Fruit fly (Drosophila melanogaster) whole organism, prepupa: ENCODE results near the gene Syx5.
A peak's percentile ranks its signal among the peaks of the same experiment; 100 is the strongest.

Experiments
- Blimp-1 ChIP-seq: fragments of 200-800 bp; sonication (Bioruptor generic); optimal IDR thresholded peaks from 3 replicates; lab custom pipeline; 2017; ENCODE audit warnings: missing biosample characterization, missing genetic modification characterization, mild to moderate bottlenecking, moderate library complexity, missing genetic modification reagents
- CG10631 ChIP-seq: fragments of 200-800 bp; sonication (Bioruptor generic); optimal IDR thresholded peaks from 2 replicates; lab custom pipeline; 2016; ENCODE audit warnings: missing biosample characterization, missing genetic modification characterization
- CG10669 ChIP-seq: fragments of 200-800 bp; sonication (Bioruptor generic); optimal IDR thresholded peaks from 3 replicates; lab custom pipeline; 2018; ENCODE audit warnings: missing biosample characterization, mild to moderate bottlenecking, missing genetic modification characterization, moderate library complexity
- CG11294 ChIP-seq: fragments of 200-800 bp; sonication (Bioruptor generic); IDR thresholded peaks from 2 replicates; pipeline ENCODE4 v1.3.6; 2022; ENCODE audit warnings: missing biosample characterization, missing genetic modification characterization
- CG11762 ChIP-seq: fragments of 200-800 bp; sonication (Bioruptor generic); optimal IDR thresholded peaks from 3 replicates; lab custom pipeline; 2016; ENCODE audit warnings: missing biosample characterization, missing genetic modification characterization; ENCODE audit not compliant: insufficient read depth
- CG11902 ChIP-seq: fragments of 200-800 bp; sonication (Bioruptor generic); optimal IDR thresholded peaks from 3 replicates; lab custom pipeline; 2016; ENCODE audit warnings: missing biosample characterization, missing genetic modification characterization
- CG16779 ChIP-seq: fragments of 200-800 bp; sonication (Bioruptor generic); optimal IDR thresholded peaks from 3 replicates; lab custom pipeline; 2017; ENCODE audit warnings: missing biosample characterization, mild to moderate bottlenecking, missing genetic modification characterization
- CG31627 ChIP-seq: fragments of 200-800 bp; sonication (Bioruptor generic); optimal IDR thresholded peaks from 3 replicates; lab custom pipeline; 2016; ENCODE audit warnings: missing biosample characterization, missing genetic modification characterization
- CG32006 ChIP-seq: fragments of 200-800 bp; sonication (Bioruptor generic); optimal IDR thresholded peaks from 3 replicates; lab custom pipeline; 2017; ENCODE audit warnings: missing biosample characterization, mild to moderate bottlenecking, missing genetic modification characterization
- CG34406 ChIP-seq: fragments of 200-800 bp; sonication (Bioruptor generic); optimal IDR thresholded peaks from 3 replicates; lab custom pipeline; 2016; ENCODE audit warnings: missing biosample characterization, missing genetic modification characterization
- CG3919 ChIP-seq: fragments of 200-800 bp; sonication (Bioruptor generic); optimal IDR thresholded peaks from 3 replicates; lab custom pipeline; 2016; ENCODE audit warnings: missing biosample characterization, missing genetic modification characterization
- CG6163 ChIP-seq: fragments of 200-800 bp; sonication (Bioruptor generic); IDR thresholded peaks from 3 replicates; pipeline ENCODE4 v1.3.6; 2022; ENCODE audit warnings: missing biosample characterization, missing genetic modification characterization
- CG6276 ChIP-seq: fragments of 200-800 bp; sonication (Bioruptor generic); optimal IDR thresholded peaks from 2 replicates; lab custom pipeline; 2017; ENCODE audit warnings: missing biosample characterization, mild to moderate bottlenecking, missing genetic modification characterization
- CG6854 ChIP-seq: fragments of 200-800 bp; sonication (Bioruptor generic); optimal IDR thresholded peaks from 2 replicates; lab custom pipeline; 2017; ENCODE audit warnings: missing biosample characterization, mild to moderate bottlenecking, missing genetic modification characterization
- CG7368 ChIP-seq: fragments of 200-800 bp; sonication (Bioruptor generic); optimal IDR thresholded peaks from 3 replicates; lab custom pipeline; 2016; ENCODE audit warnings: missing biosample characterization, missing genetic modification characterization
- CG8119 ChIP-seq: fragments of 200-800 bp; sonication (Bioruptor generic); IDR thresholded peaks from 3 replicates; pipeline ENCODE4 v1.3.6; 2022; ENCODE audit warnings: missing biosample characterization, missing genetic modification characterization
- CG9139 ChIP-seq: fragments of 200-800 bp; sonication (Bioruptor generic); optimal IDR thresholded peaks from 3 replicates; lab custom pipeline; 2017; ENCODE audit warnings: missing biosample characterization, mild to moderate bottlenecking, missing genetic modification characterization
- Eip78C ChIP-seq: fragments of 200-800 bp; sonication (Bioruptor generic); peaks from one replicate; lab custom pipeline; 2016; ENCODE audit warnings: missing biosample characterization, missing genetic modification characterization
- Eip93F ChIP-seq: fragments of 200-800 bp; sonication (Bioruptor generic); optimal IDR thresholded peaks from 2 replicates; lab custom pipeline; 2016; ENCODE audit warnings: missing biosample characterization, mild to moderate bottlenecking, missing genetic modification characterization
- Ets21C ChIP-seq: fragments of 200-800 bp; sonication (Bioruptor generic); optimal IDR thresholded peaks from 3 replicates; lab custom pipeline; 2016; ENCODE audit warnings: missing biosample characterization, missing genetic modification characterization
- Ets96B ChIP-seq: fragments of 200-800 bp; optimal IDR thresholded peaks from 2 replicates; lab custom pipeline; 2019; ENCODE audit warnings: missing biosample characterization, mild to moderate bottlenecking, missing genetic modification characterization, moderate library complexity
- Gug ChIP-seq: fragments of 200-800 bp; sonication (Bioruptor generic); IDR thresholded peaks from 2 replicates; pipeline ENCODE4 v1.3.6; 2022; ENCODE audit warnings: missing biosample characterization, missing genetic modification characterization
- Hr4 ChIP-seq: fragments of 200-800 bp; sonication (Bioruptor generic); optimal IDR thresholded peaks from 3 replicates; lab custom pipeline; 2016; ENCODE audit warnings: missing biosample characterization, missing genetic modification characterization
- Lpt ChIP-seq: fragments of 200-800 bp; sonication (Bioruptor generic); optimal IDR thresholded peaks from 3 replicates; lab custom pipeline; 2016; ENCODE audit warnings: missing biosample characterization, missing genetic modification characterization
- Met ChIP-seq: fragments of 200-800 bp; sonication (Bioruptor generic); optimal IDR thresholded peaks from 3 replicates; lab custom pipeline; 2016; ENCODE audit warnings: missing biosample characterization, missing genetic modification characterization
- OdsH ChIP-seq: fragments of 200-800 bp; sonication (Bioruptor generic); optimal IDR thresholded peaks from 3 replicates; lab custom pipeline; 2016; ENCODE audit warnings: missing biosample characterization, missing genetic modification characterization
- Smox ChIP-seq: fragments of 200-800 bp; sonication (Bioruptor generic); optimal IDR thresholded peaks from 3 replicates; lab custom pipeline; 2016; ENCODE audit warnings: missing biosample characterization, missing genetic modification characterization
- Sox102F ChIP-seq: fragments of 200-800 bp; sonication (Bioruptor generic); optimal IDR thresholded peaks from 2 replicates; lab custom pipeline; 2016; ENCODE audit warnings: missing biosample characterization, mild to moderate bottlenecking, missing genetic modification characterization
- achi ChIP-seq: fragments of 200-800 bp; sonication (Bioruptor generic); optimal IDR thresholded peaks from 3 replicates; lab custom pipeline; 2016; ENCODE audit warnings: missing biosample characterization, missing genetic modification characterization
- acj6 ChIP-seq: fragments of 200-800 bp; sonication (Bioruptor generic); optimal IDR thresholded peaks from 3 replicates; lab custom pipeline; 2016; ENCODE audit warnings: missing biosample characterization, missing genetic modification characterization
- cyc ChIP-seq: fragments of 200-800 bp; sonication (Bioruptor generic); optimal IDR thresholded peaks from 3 replicates; lab custom pipeline; 2016; ENCODE audit warnings: missing biosample characterization, missing genetic modification characterization
- dac ChIP-seq: fragments of 200-800 bp; sonication (Bioruptor generic); optimal IDR thresholded peaks from 2 replicates; lab custom pipeline; 2017; ENCODE audit warnings: missing biosample characterization, mild to moderate bottlenecking, missing genetic modification characterization
- dsx ChIP-seq: fragments of 200-800 bp; optimal IDR thresholded peaks from 3 replicates; lab custom pipeline; 2019; ENCODE audit warnings: missing biosample characterization, mild to moderate bottlenecking, missing genetic modification characterization, moderate library complexity; ENCODE audit not compliant: poor library complexity, severe bottlenecking
- esn ChIP-seq: fragments of 200-800 bp; sonication (Bioruptor generic); optimal IDR thresholded peaks from 2 replicates; lab custom pipeline; 2016; ENCODE audit warnings: missing biosample characterization, mild to moderate bottlenecking, missing genetic modification characterization, moderate library complexity
- fkh ChIP-seq: fragments of 200-800 bp; sonication (Bioruptor generic); optimal IDR thresholded peaks from 3 replicates; lab custom pipeline; 2017; ENCODE audit warnings: missing biosample characterization, mild to moderate bottlenecking, missing genetic modification characterization, moderate library complexity
- lz ChIP-seq: fragments of 200-800 bp; sonication (Bioruptor generic); optimal IDR thresholded peaks from 3 replicates; lab custom pipeline; 2016; ENCODE audit warnings: missing biosample characterization, missing genetic modification characterization
- net ChIP-seq: fragments of 200-800 bp; sonication (Bioruptor generic); optimal IDR thresholded peaks from 3 replicates; lab custom pipeline; 2016; ENCODE audit warnings: missing biosample characterization, missing genetic modification characterization
- pdm3 ChIP-seq: fragments of 200-800 bp; sonication (Bioruptor generic); optimal IDR thresholded peaks from 3 replicates; lab custom pipeline; 2016; ENCODE audit warnings: missing biosample characterization, missing genetic modification characterization
- salr ChIP-seq, 2 experiments: fragments of 200-800 bp; sonication (Bioruptor generic); optimal IDR thresholded peaks; 3 replicates each; lab custom pipeline; 2016 to 2018; ENCODE audit warnings: missing biosample characterization in 2 of 2, missing genetic modification characterization in 2 of 2, mild to moderate bottlenecking in 1 of 2
- ss ChIP-seq, 2 experiments: fragments of 200-800 bp; sonication (Bioruptor generic); optimal IDR thresholded peaks; 2 replicates in 1 of 2; 3 replicates in 1 of 2; lab custom pipeline; 2017 to 2018; ENCODE audit warnings: mild to moderate bottlenecking in 2 of 2, missing biosample characterization in 2 of 2, missing genetic modification characterization in 2 of 2, moderate library complexity in 1 of 2
- svp ChIP-seq: fragments of 200-800 bp; sonication (Bioruptor generic); peaks from one replicate; lab custom pipeline; 2016; ENCODE audit warnings: missing biosample characterization, missing genetic modification characterization
- topi ChIP-seq: fragments of 200-800 bp; sonication (Bioruptor generic); optimal IDR thresholded peaks from 3 replicates; lab custom pipeline; 2016; ENCODE audit warnings: missing biosample characterization, missing genetic modification characterization
- vri ChIP-seq: fragments of 200-800 bp; sonication (Bioruptor generic); optimal IDR thresholded peaks from 3 replicates; lab custom pipeline; 2016; ENCODE audit warnings: missing biosample characterization, mild to moderate bottlenecking, missing genetic modification characterization

The Syx5 gene

dm6 chr2L:16269232-16270134 lies 37.7 kb upstream of the Syx5 start (continued):
- no peak for TF ChIP-seq Ets21C (GFP tag; lab: Kevin White, UChicago)
- peak; percentile 70 for TF ChIP-seq CG6276 (GFP tag; lab: Kevin White, UChicago)
- no peak for TF ChIP-seq CG8119 (GFP tag; lab: Robert Waterston, UW)
- peak; percentile 53 for TF ChIP-seq Ets96B (tag; lab: Kevin White, UChicago)
- TF ChIP-seq svp (GFP tag; lab: Kevin White, UChicago): no peak
- peak; percentile 31 for TF ChIP-seq pdm3 (GFP tag; lab: Kevin White, UChicago)
- peak; percentile 67 for TF ChIP-seq Blimp-1
- TF ChIP-seq net (GFP tag; lab: Kevin White, UChicago): peak; percentile 52
- TF ChIP-seq Eip78C (GFP tag; lab: Kevin White, UChicago): peak; percentile 91
- peak; percentile 84 for TF ChIP-seq CG7368 (GFP tag; lab: Kevin White, UChicago)
- peak; percentile 96 for TF ChIP-seq CG6854 (GFP tag; lab: Kevin White, UChicago)
- TF ChIP-seq vri (GFP tag; lab: Kevin White, UChicago): peak; percentile 97
- peak; percentile 74 for TF ChIP-seq CG34406 (GFP tag; lab: Kevin White, UChicago)
- TF ChIP-seq CG6163 (GFP tag; lab: Robert Waterston, UW): no peak
- TF ChIP-seq topi: peak; percentile 73
- peak; percentile 82 for TF ChIP-seq CG3919
- TF ChIP-seq CG32006 (GFP tag; lab: Kevin White, UChicago): peak; percentile 2
- peak; percentile 6 for TF ChIP-seq Hr4
- peak; percentile 78 to 83 for TF ChIP-seq ss (GFP tag; optimal IDR thresholded peaks at IDR 0.05; lab: Kevin White, UChicago)
- peak; percentile 80 for TF ChIP-seq CG9139 (GFP tag; lab: Kevin White, UChicago)
- peak; percentile 11 for TF ChIP-seq CG10669
- peak; percentile 51 for TF ChIP-seq lz
- TF ChIP-seq acj6 (GFP tag; lab: Kevin White, UChicago): peak; percentile 34
- TF ChIP-seq Smox (GFP tag; lab: Kevin White, UChicago): peak; percentile 57
- TF ChIP-seq dac (GFP tag; lab: Kevin White, UChicago): no peak
- TF ChIP-seq cyc (GFP tag; lab: Kevin White, UChicago): peak; percentile 21
- TF ChIP-seq CG10631 (GFP tag; lab: Kevin White, UChicago): no peak
- TF ChIP-seq Gug (GFP tag; lab: Robert Waterston, UW): no peak
- TF ChIP-seq salr (GFP tag; optimal IDR thresholded peaks at IDR 0.05; lab: Kevin White, UChicago): peak in 1 of 2 experiments; percentile 39
- TF ChIP-seq CG31627 (GFP tag; lab: Kevin White, UChicago): peak; percentile 23
- peak; percentile 79 for TF ChIP-seq Lpt
- TF ChIP-seq esn (GFP tag; lab: Kevin White, UChicago): peak; percentile 78
- peak; percentile 78 for TF ChIP-seq Sox102F (GFP tag; lab: Kevin White, UChicago)
- TF ChIP-seq, all 60 proteins: peak for 44

- TF ChIP-seq dac (GFP tag; lab: Kevin White, UChicago): no peak
- TF ChIP-seq CG11902 (GFP tag; lab: Kevin White, UChicago): no peak
- peak; percentile 27 for TF ChIP-seq cyc (GFP tag; lab: Kevin White, UChicago)
- TF ChIP-seq achi: peak; percentile 34
- TF ChIP-seq topi: peak; percentile 41
- TF ChIP-seq fkh (GFP tag; lab: Kevin White, UChicago): peak; percentile 50
- TF ChIP-seq CG11294: no peak
- TF ChIP-seq CG31627 (GFP tag; lab: Kevin White, UChicago): peak; percentile 41
- peak; percentile 50 for TF ChIP-seq esn (GFP tag; lab: Kevin White, UChicago)
- no peak for TF ChIP-seq dsx (GFP tag; lab: Kevin White, UChicago)
- peak; percentile 22 for TF ChIP-seq CG10631 (GFP tag; lab: Kevin White, UChicago)
- TF ChIP-seq pdm3 (GFP tag; lab: Kevin White, UChicago): peak; percentile 13
- peak; percentile 53 for TF ChIP-seq Eip78C (GFP tag; lab: Kevin White, UChicago)
- no peak for TF ChIP-seq CG16779
- TF ChIP-seq CG32006 (GFP tag; lab: Kevin White, UChicago): peak; percentile 69
- peak; percentile 15 for TF ChIP-seq Met (GFP tag; lab: Kevin White, UChicago)
- TF ChIP-seq acj6 (GFP tag; lab: Kevin White, UChicago): peak; percentile 30
- TF ChIP-seq CG11762 (GFP tag; lab: Kevin White, UChicago): no peak
- peak; percentile 8 for TF ChIP-seq CG3919
- TF ChIP-seq Eip93F: peak; percentile 20
- peak; percentile 58 for TF ChIP-seq CG6276 (GFP tag; lab: Kevin White, UChicago)
- TF ChIP-seq Hr4: peak; percentile 44
- TF ChIP-seq lz: peak; percentile 8
- TF ChIP-seq OdsH (GFP tag; lab: Kevin White, UChicago): peak; percentile 30
These were observed 36.3 kb upstream of the Syx5 start for dm6 chr2L:16270667-16271485.
